Worm (Caenorhabditis elegans): ENCODE results near the gene sre-48.

ce11 chrII:13957437-13957836 lies 22.2 kb downstream of the sre-48 start, which contains the start of gene zip-3:
- TF ChIP-seq nhr-76 (tag; optimal IDR thresholded peaks at IDR 0.05) (no peak), unc-39 (tag; optimal IDR thresholded peaks at IDR 0.05) (no peak), snpc-4 (tag; optimal IDR thresholded peaks at IDR 0.05) (no peak), cnd-1 (tag; optimal IDR thresholded peaks at IDR 0.05) (no peak), ztf-11 (tag; optimal IDR thresholded peaks at IDR 0.05) (no peak), elt-3 (tag; optimal IDR thresholded peaks at IDR 0.05) (no peak), ces-1 (GFP tag; optimal IDR thresholded peaks at IDR 0.05) (no peak), nhr-28 (tag; optimal IDR thresholded peaks at IDR 0.05) (no peak), blmp-1 (tag; optimal IDR thresholded peaks at IDR 0.05) (no peak), nhr-237 (tag; optimal IDR thresholded peaks at IDR 0.05) (no peak)

Data from whole organism, mixed stage, embryonic.